Worm (Caenorhabditis elegans): ENCODE measurements around the gene lec-10.
A peak's percentile ranks its signal among the peaks of the same experiment; 100 is the strongest.

The lec-10 gene

DNA sequence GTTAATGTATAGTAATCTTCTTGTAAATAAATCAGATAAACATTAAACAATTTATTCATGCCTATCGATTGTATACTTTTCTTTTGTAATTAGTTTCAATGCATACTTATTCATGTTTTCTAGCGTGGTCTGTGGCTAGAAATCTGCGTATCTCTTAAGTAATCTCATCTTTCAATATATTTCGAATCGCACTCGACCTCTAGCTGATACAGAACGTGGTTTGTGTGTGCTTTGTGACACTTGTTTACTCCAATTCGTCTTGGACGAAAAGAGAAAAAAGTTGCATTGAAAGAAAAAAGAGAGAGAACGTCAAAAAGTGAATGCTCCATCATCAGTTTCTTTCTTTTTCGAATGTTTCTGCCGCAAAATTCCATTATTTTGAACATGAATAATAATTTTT lies 9.5 kb upstream of the lec-10 start:
- TF ChIP-seq pes-1 (GFP tag; IDR thresholded peaks at IDR 0.05) (no peak), flt-1 (GFP tag; IDR thresholded peaks at IDR 0.05) (no peak), ama-1 (optimal IDR thresholded peaks at IDR 0.05) (no peak), aly-1 (tag; optimal IDR thresholded peaks at IDR 0.05) (no peak), hmg-4 (GFP tag; optimal IDR thresholded peaks at IDR 0.05) (no peak), hmbx-1 (tag; optimal IDR thresholded peaks at IDR 0.05) (no peak), tbx-37 (GFP tag; conservative IDR thresholded peaks at IDR 0.05) (no peak), tra-4 (tag; optimal IDR thresholded peaks at IDR 0.05) (no peak), ets-7 (tag; optimal IDR thresholded peaks at IDR 0.05) (no peak), hnd-1 (tag; optimal IDR thresholded peaks at IDR 0.05) (no peak), tbx-11 (GFP tag; IDR thresholded peaks at IDR 0.05) (no peak), ceh-36 (tag; optimal IDR thresholded peaks at IDR 0.05) (no peak), ceh-13 (GFP tag; optimal IDR thresholded peaks at IDR 0.05) (no peak), scrt-1 (GFP tag; IDR thresholded peaks at IDR 0.05) (no peak)

DNA sequence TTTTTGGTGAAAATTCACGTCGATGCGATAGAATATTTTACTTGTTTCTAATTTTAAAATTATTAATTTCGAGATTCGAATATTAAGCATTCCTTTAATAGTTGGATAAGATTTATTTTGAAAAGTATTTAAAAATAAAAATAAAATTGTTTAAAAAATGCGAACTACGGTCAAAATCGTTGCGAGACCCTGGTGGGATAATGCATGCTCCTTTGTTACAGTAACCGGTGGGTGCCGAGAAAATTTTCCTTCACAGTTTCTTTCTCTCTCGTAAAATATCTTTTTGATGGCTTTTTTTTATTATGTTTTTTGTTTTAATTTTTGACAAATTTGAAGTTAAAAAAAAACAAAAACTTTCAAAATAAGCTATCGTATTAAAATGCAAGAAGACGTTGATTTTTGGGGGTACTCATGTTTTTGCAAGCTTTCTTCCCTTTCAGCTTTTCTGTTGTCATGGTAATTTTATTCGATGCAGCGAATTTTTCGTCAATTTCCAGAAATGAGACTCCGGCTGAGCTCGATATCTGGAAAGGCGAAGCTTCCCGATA lies 7.8 kb upstream of the lec-10 start, which contains the start of gene dgtr-1:
Gene dgtr-1, plus strand, starts transcription at position 498 of the 548 bp plus-strand sequence.
- TF ChIP-seq flt-1 (GFP tag; IDR thresholded peaks at IDR 0.05) (no peak), aly-1 (tag; optimal IDR thresholded peaks at IDR 0.05) (no peak), sea-1 (GFP tag; conservative IDR thresholded peaks at IDR 0.05) (no peak), tbx-37 (GFP tag; conservative IDR thresholded peaks at IDR 0.05) (no peak)

DNA sequence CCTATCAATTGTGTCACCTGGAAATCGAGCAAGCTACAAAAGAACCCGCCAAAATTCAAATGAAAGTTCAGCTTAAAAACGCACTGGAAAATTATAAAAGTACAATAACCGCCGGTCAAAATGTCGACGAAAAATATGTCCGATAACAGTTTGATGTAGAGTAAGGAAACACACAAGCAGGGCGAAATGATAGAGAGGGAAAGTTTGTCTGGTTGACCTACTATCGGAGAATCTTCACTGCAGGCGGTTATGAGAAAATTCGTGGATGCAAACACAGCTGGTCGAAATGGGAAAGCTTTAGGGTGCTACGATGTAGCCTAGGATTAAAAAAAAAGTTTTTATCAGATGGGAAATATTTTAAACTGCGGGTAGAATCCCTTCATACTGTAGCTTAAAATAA lies 6.4 kb upstream of the lec-10 start:
- no peak for TF ChIP-seq aly-1 (tag; optimal IDR thresholded peaks at IDR 0.05)
- TF ChIP-seq scrt-1 (GFP tag; IDR thresholded peaks at IDR 0.05), result no peak
- no peak for TF ChIP-seq sea-1 (GFP tag; conservative IDR thresholded peaks at IDR 0.05)
- TF ChIP-seq pes-1 (GFP tag; IDR thresholded peaks at IDR 0.05), result no peak
- TF ChIP-seq hmbx-1 (tag; optimal IDR thresholded peaks at IDR 0.05), result no peak
- TF ChIP-seq tbx-11 (GFP tag; IDR thresholded peaks at IDR 0.05), result no peak
- TF ChIP-seq ceh-36 (tag; optimal IDR thresholded peaks at IDR 0.05), result no peak
- no peak for TF ChIP-seq hnd-1 (tag; optimal IDR thresholded peaks at IDR 0.05)
- no peak for TF ChIP-seq ama-1 (optimal IDR thresholded peaks at IDR 0.05)
- TF ChIP-seq B0310.2 (tag; optimal IDR thresholded peaks at IDR 0.05), result no peak
- TF ChIP-seq F13C5.2 (tag; optimal IDR thresholded peaks at IDR 0.05), result no peak

DNA sequence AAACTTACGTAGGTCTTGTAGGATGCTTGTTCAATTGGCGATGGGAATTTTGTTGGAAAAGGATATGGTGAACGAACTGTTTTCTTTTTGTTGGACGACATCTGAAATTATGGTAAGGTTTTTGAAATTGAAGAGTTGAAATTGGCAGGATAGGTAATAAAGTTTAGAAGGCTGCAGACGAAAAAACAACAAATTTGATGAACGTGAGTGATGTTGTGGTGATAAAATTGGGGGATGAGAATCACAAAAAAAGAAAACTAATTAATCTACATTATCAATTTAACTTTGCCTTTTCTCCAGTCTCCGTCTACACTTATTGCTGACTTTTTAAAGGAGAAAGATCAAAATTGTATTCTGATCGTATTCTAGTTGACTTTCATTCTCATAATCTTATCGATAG lies 4.9 kb upstream of the lec-10 start, which contains the start of gene cpt-6:
Gene cpt-6, minus strand, starts transcription at position 101 of the 400 bp plus-strand sequence.
- no peak for TF ChIP-seq pes-1 (GFP tag; IDR thresholded peaks at IDR 0.05)
- TF ChIP-seq aly-1 (tag; optimal IDR thresholded peaks at IDR 0.05), result no peak
- no peak for TF ChIP-seq hnd-1 (tag; optimal IDR thresholded peaks at IDR 0.05)
- TF ChIP-seq ceh-13 (GFP tag; optimal IDR thresholded peaks at IDR 0.05), result no peak
- no peak for TF ChIP-seq tra-4 (tag; optimal IDR thresholded peaks at IDR 0.05)

DNA sequence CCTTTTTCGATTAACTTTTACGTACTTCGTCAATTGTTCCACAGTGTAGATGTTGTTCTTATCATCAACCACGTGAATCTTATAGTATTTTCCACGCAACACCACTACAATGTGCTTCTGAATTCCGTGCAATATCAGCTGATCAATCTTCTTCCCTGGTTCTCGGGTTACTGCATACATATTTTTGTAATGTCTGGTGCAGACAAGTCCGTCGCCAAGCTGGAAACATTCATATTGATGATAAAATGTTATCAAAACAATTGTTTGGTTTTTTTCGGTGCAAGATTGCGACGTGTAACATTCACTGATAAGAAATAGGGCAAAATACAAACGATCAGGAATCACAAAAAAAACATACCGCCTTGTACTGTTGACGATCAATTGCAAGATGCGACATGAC lies 3.6 kb upstream of the lec-10 start:
- TF ChIP-seq pes-1 (GFP tag; IDR thresholded peaks at IDR 0.05) (no peak), hnd-1 (tag; optimal IDR thresholded peaks at IDR 0.05) (no peak), flt-1 (GFP tag; IDR thresholded peaks at IDR 0.05) (no peak), ama-1 (optimal IDR thresholded peaks at IDR 0.05) (no peak)

DNA sequence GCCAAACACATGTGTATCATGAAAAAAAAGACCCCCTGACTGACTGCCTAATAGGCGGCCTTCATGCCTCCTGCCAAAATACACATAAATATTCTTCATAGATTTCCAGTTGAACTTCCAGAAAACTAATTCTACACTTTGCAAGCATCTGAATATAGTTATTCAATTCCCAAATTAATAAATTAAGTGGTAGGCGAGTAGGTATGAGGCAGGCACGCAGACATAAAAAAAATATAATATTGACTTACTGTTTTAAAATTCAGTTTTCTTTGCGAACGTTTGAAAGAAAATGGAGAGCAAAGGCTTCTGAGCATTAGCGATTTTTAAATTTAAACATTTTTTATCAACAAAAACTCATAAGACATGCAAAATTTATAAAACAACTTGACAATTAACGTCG lies 1.0 kb downstream of the lec-10 start:
- no peak for TF ChIP-seq tra-4 (tag; optimal IDR thresholded peaks at IDR 0.05)
- TF ChIP-seq flt-1 (GFP tag; IDR thresholded peaks at IDR 0.05), result no peak
- TF ChIP-seq F13C5.2 (tag; optimal IDR thresholded peaks at IDR 0.05), result no peak

DNA sequence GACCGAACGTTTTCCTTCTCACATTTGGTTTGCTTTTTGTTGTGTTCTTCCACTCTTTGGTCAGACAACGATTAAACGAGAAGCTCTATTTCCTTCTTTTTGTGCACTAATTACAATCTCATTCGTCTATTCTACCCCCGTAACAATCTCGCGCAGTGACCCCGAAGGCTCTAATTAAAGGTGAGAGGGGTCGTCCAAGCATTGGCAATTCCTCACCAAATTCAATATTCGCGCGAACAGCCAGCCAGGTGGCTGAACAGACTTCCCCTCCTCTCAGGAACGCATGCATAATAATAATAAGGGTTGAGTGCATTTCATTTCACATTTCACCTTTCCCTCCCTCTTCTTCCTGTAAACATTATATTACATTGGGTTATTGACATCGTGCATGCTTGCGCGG lies 3.8 kb downstream of the lec-10 start:
- no peak for TF ChIP-seq flt-1 (GFP tag; IDR thresholded peaks at IDR 0.05)
- peak; percentile 3 for TF ChIP-seq F13C5.2 (tag; optimal IDR thresholded peaks at IDR 0.05)
- TF ChIP-seq ets-7 (tag; optimal IDR thresholded peaks at IDR 0.05), result no peak
- TF ChIP-seq hmg-4 (GFP tag; optimal IDR thresholded peaks at IDR 0.05), result no peak
- TF ChIP-seq pes-1 (GFP tag; IDR thresholded peaks at IDR 0.05), result no peak
- TF ChIP-seq aly-1 (tag; optimal IDR thresholded peaks at IDR 0.05), result no peak

DNA sequence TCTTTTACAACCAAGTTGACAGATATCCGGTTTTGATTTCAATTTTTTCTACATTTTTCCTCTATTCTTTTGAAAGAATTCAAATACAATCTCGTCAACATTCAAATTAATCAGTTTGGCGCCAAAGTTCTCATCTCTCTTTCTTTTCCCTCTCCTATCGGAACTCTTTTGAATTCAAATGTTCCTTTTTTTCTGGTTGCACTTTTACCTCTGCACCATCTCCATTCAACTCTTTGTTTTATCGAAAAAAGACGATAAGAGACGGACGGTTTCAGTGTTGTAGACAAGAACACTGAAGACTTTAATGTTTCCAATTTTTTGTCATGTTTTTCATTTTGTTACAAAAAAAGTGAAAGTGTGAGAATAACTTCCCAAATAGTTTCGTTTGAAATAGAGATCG lies 12.9 kb downstream of the lec-10 start:
- TF ChIP-seq ama-1 (optimal IDR thresholded peaks at IDR 0.05) (no peak), tra-4 (tag; optimal IDR thresholded peaks at IDR 0.05) (no peak), aly-1 (tag; optimal IDR thresholded peaks at IDR 0.05) (no peak)

DNA sequence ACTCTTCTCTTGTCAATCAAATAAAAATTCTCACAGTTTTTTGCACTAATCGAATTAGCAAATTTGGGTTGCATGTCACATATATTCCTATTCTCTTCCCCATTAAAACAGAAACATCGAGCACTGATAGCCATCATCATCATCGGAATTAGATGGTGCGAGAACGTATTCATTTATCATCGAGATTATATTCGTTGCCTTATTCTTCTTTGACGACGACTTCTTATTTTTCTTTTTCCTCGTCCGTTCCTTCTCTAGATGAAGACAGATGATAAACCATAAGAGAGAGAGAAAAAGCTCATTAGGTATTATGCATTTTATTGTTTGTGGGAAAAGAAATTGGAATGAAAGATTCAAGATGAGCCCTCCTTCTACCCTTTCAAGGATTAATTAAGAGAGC lies 17.7 kb downstream of the lec-10 start:
- TF ChIP-seq ets-7 (tag; optimal IDR thresholded peaks at IDR 0.05), result no peak
- no peak for TF ChIP-seq tbx-11 (GFP tag; IDR thresholded peaks at IDR 0.05)
- no peak for TF ChIP-seq flt-1 (GFP tag; IDR thresholded peaks at IDR 0.05)
- no peak for TF ChIP-seq scrt-1 (GFP tag; IDR thresholded peaks at IDR 0.05)
- TF ChIP-seq sea-1 (GFP tag; conservative IDR thresholded peaks at IDR 0.05), result no peak
- no peak for TF ChIP-seq hnd-1 (tag; optimal IDR thresholded peaks at IDR 0.05)
- TF ChIP-seq ama-1 (optimal IDR thresholded peaks at IDR 0.05), result no peak
- no peak for TF ChIP-seq ceh-13 (GFP tag; optimal IDR thresholded peaks at IDR 0.05)
- no peak for TF ChIP-seq F13C5.2 (tag; optimal IDR thresholded peaks at IDR 0.05)
- TF ChIP-seq tbx-37 (GFP tag; conservative IDR thresholded peaks at IDR 0.05), result no peak
- TF ChIP-seq tra-4 (tag; optimal IDR thresholded peaks at IDR 0.05), result no peak
- TF ChIP-seq B0310.2 (tag; optimal IDR thresholded peaks at IDR 0.05), result no peak
- TF ChIP-seq ceh-36 (tag; optimal IDR thresholded peaks at IDR 0.05), result no peak
- no peak for TF ChIP-seq hmbx-1 (tag; optimal IDR thresholded peaks at IDR 0.05)
- no peak for TF ChIP-seq pes-1 (GFP tag; IDR thresholded peaks at IDR 0.05)
- no peak for TF ChIP-seq aly-1 (tag; optimal IDR thresholded peaks at IDR 0.05)
- no peak for TF ChIP-seq hmg-4 (GFP tag; optimal IDR thresholded peaks at IDR 0.05)

Measured in whole organism, early embryonic.